Worm (Caenorhabditis elegans): Measurements from ENCODE around the gene lgc-13.

ce11 chrX:12143693-12144092 lies 34.7 kb downstream of the lgc-13 start, which contains the start of gene M153.5:
- no peak for TF ChIP-seq nhr-76 (tag; optimal IDR thresholded peaks at IDR 0.05)
- TF ChIP-seq mab-5 (tag; optimal IDR thresholded peaks at IDR 0.05) = no peak
- no peak for TF ChIP-seq unc-62 (GFP tag; optimal IDR thresholded peaks at IDR 0.05)
- TF ChIP-seq ztf-11 (tag; optimal IDR thresholded peaks at IDR 0.05) = no peak
- TF ChIP-seq lin-13 (tag; optimal IDR thresholded peaks at IDR 0.05) = no peak
- no peak for TF ChIP-seq pha-4 (tag; optimal IDR thresholded peaks at IDR 0.05)
- no peak for TF ChIP-seq nhr-12 (tag; optimal IDR thresholded peaks at IDR 0.05)
- TF ChIP-seq nhr-28 (tag; optimal IDR thresholded peaks at IDR 0.05) = no peak
- no peak for TF ChIP-seq sptf-1 (tag; optimal IDR thresholded peaks at IDR 0.05)
- TF ChIP-seq snpc-4 (tag; optimal IDR thresholded peaks at IDR 0.05) = no peak
- no peak for TF ChIP-seq blmp-1 (tag; optimal IDR thresholded peaks at IDR 0.05)
- no peak for TF ChIP-seq ces-1 (GFP tag; optimal IDR thresholded peaks at IDR 0.05)
- TF ChIP-seq unc-39 (tag; optimal IDR thresholded peaks at IDR 0.05) = no peak
- TF ChIP-seq unc-120 (tag; optimal IDR thresholded peaks at IDR 0.05; ENCODE audit: poor library complexity, severe bottlenecking) = no peak

All from whole organism, mixed stage, embryonic.